Worm (Caenorhabditis elegans): ENCODE measurements around the gene ZC239.14.

ce11 chrII:3224631-3225030 lies 2.8 kb upstream of the ZC239.14 start, which contains the start of gene ZC239.15:
- TF ChIP-seq aly-1 (tag; optimal IDR thresholded peaks at IDR 0.05) (no peak), B0310.2 (tag; optimal IDR thresholded peaks at IDR 0.05) (no peak)

Data from whole organism, early embryonic.